Fruit fly (Drosophila melanogaster) whole organism, adult: ENCODE measurements around the gene H.

Experiments
- CG11617 ChIP-seq: fragments of 200-800 bp; sonication (Bioruptor generic); optimal IDR thresholded peaks from 2 replicates; lab custom pipeline; 2017; ENCODE audit warnings: mild to moderate bottlenecking, missing biosample characterization, missing genetic modification reagents, missing genetic modification characterization
- CG12768 ChIP-seq: fragments of 200-800 bp; sonication (Bioruptor generic); optimal IDR thresholded peaks from 2 replicates; lab custom pipeline; 2017; ENCODE audit warnings: missing biosample characterization, missing genetic modification characterization, mild to moderate bottlenecking, moderate library complexity, missing genetic modification reagents
- CG14711 ChIP-seq: fragments of 200-800 bp; sonication (Bioruptor generic); optimal IDR thresholded peaks from 2 replicates; lab custom pipeline; 2018; ENCODE audit warnings: missing biosample characterization, mild to moderate bottlenecking, missing genetic modification characterization, moderate library complexity
- CG1620 ChIP-seq: fragments of 200-800 bp; sonication (Bioruptor generic); optimal IDR thresholded peaks from 2 replicates; lab custom pipeline; 2016; ENCODE audit warnings: missing biosample characterization, missing genetic modification characterization
- CG33017 ChIP-seq: fragments of 200-800 bp; sonication (Bioruptor generic); optimal IDR thresholded peaks from 2 replicates; lab custom pipeline; 2018; ENCODE audit warnings: missing biosample characterization, mild to moderate bottlenecking, missing genetic modification characterization, moderate library complexity
- CG5204 ChIP-seq: fragments of 200-800 bp; sonication (Bioruptor generic); optimal IDR thresholded peaks from 2 replicates; lab custom pipeline; 2016; ENCODE audit warnings: missing biosample characterization, missing genetic modification characterization
- CG7045 ChIP-seq: fragments of 200-800 bp; sonication (Bioruptor generic); optimal IDR thresholded peaks from 2 replicates; lab custom pipeline; 2017; ENCODE audit warnings: missing biosample characterization, mild to moderate bottlenecking, missing genetic modification characterization
- CG7101 ChIP-seq: fragments of 200-800 bp; sonication (Bioruptor generic); optimal IDR thresholded peaks from 2 replicates; lab custom pipeline; 2018; ENCODE audit warnings: missing biosample characterization, mild to moderate bottlenecking, missing genetic modification characterization, moderate library complexity
- Clk ChIP-seq: fragments of 200-800 bp; sonication (Bioruptor generic); optimal IDR thresholded peaks from 2 replicates; lab custom pipeline; 2017; ENCODE audit warnings: missing biosample characterization, missing genetic modification characterization
- Crg-1 ChIP-seq: fragments of 200-800 bp; sonication (Bioruptor generic); optimal IDR thresholded peaks from 2 replicates; lab custom pipeline; 2016; ENCODE audit warnings: missing biosample characterization, missing genetic modification characterization
- Hr96 ChIP-seq: fragments of 200-800 bp; sonication (Bioruptor generic); optimal IDR thresholded peaks from 2 replicates; lab custom pipeline; 2016; ENCODE audit warnings: missing biosample characterization, missing genetic modification characterization
- Mnt ChIP-seq: fragments of 200-800 bp; sonication (Bioruptor generic); optimal IDR thresholded peaks from 2 replicates; lab custom pipeline; 2016; ENCODE audit warnings: missing biosample characterization, mild to moderate bottlenecking, missing genetic modification characterization
- bab1 ChIP-seq: fragments of 200-800 bp; sonication (Bioruptor generic); optimal IDR thresholded peaks from 3 replicates; lab custom pipeline; 2019; ENCODE audit warnings: missing biosample characterization, mild to moderate bottlenecking, missing genetic modification characterization, moderate library complexity
- cic ChIP-seq: fragments of 200-800 bp; sonication (Bioruptor generic); optimal IDR thresholded peaks from 2 replicates; lab custom pipeline; 2017; ENCODE audit warnings: missing biosample characterization, mild to moderate bottlenecking, missing genetic modification characterization, moderate library complexity
- cnc ChIP-seq, 2 experiments: fragments of >200 bp; optimal IDR thresholded peaks; 2 replicates each; lab custom pipeline; 2017
- kay ChIP-seq: fragments of 200-800 bp; sonication (Bioruptor generic); peaks from one replicate; lab custom pipeline; 2016; ENCODE audit warnings: missing biosample characterization, missing genetic modification characterization, borderline replicate concordance
- ovo ChIP-seq: fragments of 200-800 bp; sonication (Bioruptor generic); optimal IDR thresholded peaks from 2 replicates; lab custom pipeline; 2016; ENCODE audit warnings: missing biosample characterization, missing genetic modification characterization
- pad ChIP-seq: fragments of 200-800 bp; sonication (Bioruptor generic); optimal IDR thresholded peaks from 3 replicates; lab custom pipeline; 2017; ENCODE audit warnings: missing biosample characterization, missing genetic modification characterization, mild to moderate bottlenecking, moderate library complexity, missing genetic modification reagents
- tj ChIP-seq: fragments of 200-800 bp; sonication (Bioruptor generic); optimal IDR thresholded peaks from 3 replicates; lab custom pipeline; 2017; ENCODE audit warnings: missing biosample characterization, mild to moderate bottlenecking, missing genetic modification characterization, moderate library complexity
- toe ChIP-seq: fragments of 200-800 bp; sonication (Bioruptor generic); optimal IDR thresholded peaks from 2 replicates; lab custom pipeline; 2016; ENCODE audit warnings: missing biosample characterization, missing genetic modification characterization

H gene

dm6 chr3R:20659804-20660203 lies 38.1 kb downstream of the H start, which contains the start of gene Nep4:
Nep4 (minus strand) TSS chr3R:20659904.
- no peak for TF ChIP-seq tj (GFP tag; lab: Kevin White, UChicago)
- no peak for TF ChIP-seq Clk (GFP tag; lab: Kevin White, UChicago)
- TF ChIP-seq Crg-1 (GFP tag; lab: Kevin White, UChicago): no peak
- no peak for TF ChIP-seq pad (GFP tag; lab: Kevin White, UChicago)
- no peak for TF ChIP-seq CG12768 (GFP tag; lab: Kevin White, UChicago)
- no peak for TF ChIP-seq bab1 (GFP tag; lab: Kevin White, UChicago)
- no peak for TF ChIP-seq CG7045 (GFP tag; lab: Kevin White, UChicago)
- no peak for TF ChIP-seq CG33017
- TF ChIP-seq CG7101 (tag; lab: Kevin White, UChicago): no peak
- TF ChIP-seq ovo (GFP tag; lab: Kevin White, UChicago): no peak
- TF ChIP-seq cnc (optimal IDR thresholded peaks at IDR 0.05; lab: Kevin White, UChicago): no peak
- no peak for TF ChIP-seq CG1620 (GFP tag; lab: Kevin White, UChicago)
- no peak for TF ChIP-seq kay (GFP tag; lab: Kevin White, UChicago)

DNA sequence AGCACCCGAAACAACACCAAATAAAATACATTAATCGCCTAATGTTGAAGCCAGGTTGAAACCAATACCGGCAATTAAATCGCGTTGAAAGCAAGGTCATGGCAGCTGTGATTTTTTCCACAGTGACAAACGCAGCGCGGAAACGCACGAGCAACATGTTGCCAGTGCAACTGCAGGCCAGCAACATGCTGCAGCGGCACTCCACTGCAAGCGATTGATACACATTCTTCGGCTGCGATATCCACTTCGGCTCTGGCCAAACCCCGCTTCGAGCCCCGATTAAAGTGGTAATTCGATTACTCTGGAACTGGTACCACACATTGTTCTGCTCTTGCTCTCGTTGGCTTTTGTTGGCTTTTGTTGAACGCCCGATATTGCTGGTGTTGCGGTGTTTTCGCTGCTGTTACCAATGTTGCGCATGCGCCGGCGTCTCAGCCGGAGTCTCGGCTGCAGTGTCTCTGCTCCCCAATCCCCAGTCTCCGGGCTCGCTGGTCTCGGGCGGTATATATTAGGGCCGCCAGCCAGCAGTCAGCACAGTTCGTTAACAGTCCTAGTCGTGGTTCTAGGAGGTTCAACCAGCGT lies 47.4 kb downstream of the H start, which contains the start of gene Cpr92F:
Cpr92F (plus strand) TSS at position 532 of the 582 bp plus-strand sequence.
- no peak for TF ChIP-seq CG1620 (GFP tag; lab: Kevin White, UChicago)
- TF ChIP-seq CG12768 (GFP tag; lab: Kevin White, UChicago): no peak
- TF ChIP-seq ovo (GFP tag; lab: Kevin White, UChicago): no peak
- TF ChIP-seq CG5204 (GFP tag; lab: Kevin White, UChicago): no peak
- TF ChIP-seq pad (GFP tag; lab: Kevin White, UChicago): no peak
- no peak for TF ChIP-seq CG7101 (tag; lab: Kevin White, UChicago)
- no peak for TF ChIP-seq Mnt
- TF ChIP-seq cic: no peak
- TF ChIP-seq CG14711 (tag; lab: Kevin White, UChicago): no peak
- TF ChIP-seq kay (GFP tag; lab: Kevin White, UChicago): no peak
- no peak for TF ChIP-seq CG11617 (GFP tag; lab: Kevin White, UChicago)
- no peak for TF ChIP-seq Hr96 (GFP tag; lab: Kevin White, UChicago)
- TF ChIP-seq cnc (optimal IDR thresholded peaks at IDR 0.05; lab: Kevin White, UChicago): no peak
- no peak for TF ChIP-seq CG7045 (GFP tag; lab: Kevin White, UChicago)

dm6 chr3R:20675772-20676171 lies 54.0 kb downstream of the H start:
- no peak for TF ChIP-seq pad (GFP tag; lab: Kevin White, UChicago)
- TF ChIP-seq CG33017: no peak
- no peak for TF ChIP-seq CG7101 (tag; lab: Kevin White, UChicago)
- TF ChIP-seq Hr96 (GFP tag; lab: Kevin White, UChicago): no peak
- no peak for TF ChIP-seq CG14711 (tag; lab: Kevin White, UChicago)
- TF ChIP-seq CG11617 (GFP tag; lab: Kevin White, UChicago): no peak
- TF ChIP-seq CG5204 (GFP tag; lab: Kevin White, UChicago): no peak
- no peak for TF ChIP-seq bab1 (GFP tag; lab: Kevin White, UChicago)
- TF ChIP-seq tj (GFP tag; lab: Kevin White, UChicago): no peak
- TF ChIP-seq cnc (optimal IDR thresholded peaks at IDR 0.05; lab: Kevin White, UChicago): no peak
- no peak for TF ChIP-seq Mnt
- TF ChIP-seq Crg-1 (GFP tag; lab: Kevin White, UChicago): no peak
- no peak for TF ChIP-seq Clk (GFP tag; lab: Kevin White, UChicago)
- no peak for TF ChIP-seq CG12768 (GFP tag; lab: Kevin White, UChicago)
- TF ChIP-seq CG7045 (GFP tag; lab: Kevin White, UChicago): no peak
- no peak for TF ChIP-seq kay (GFP tag; lab: Kevin White, UChicago)
- TF ChIP-seq ovo (GFP tag; lab: Kevin White, UChicago): no peak
- TF ChIP-seq toe (GFP tag; lab: Kevin White, UChicago): no peak

- no peak for TF ChIP-seq CG7101 (tag; lab: Kevin White, UChicago)
- TF ChIP-seq cnc (optimal IDR thresholded peaks at IDR 0.05; lab: Kevin White, UChicago): no peak
- no peak for TF ChIP-seq bab1 (GFP tag; lab: Kevin White, UChicago)
- TF ChIP-seq CG11617 (GFP tag; lab: Kevin White, UChicago): no peak
- no peak for TF ChIP-seq CG33017
- no peak for TF ChIP-seq CG7045 (GFP tag; lab: Kevin White, UChicago)
- TF ChIP-seq CG5204 (GFP tag; lab: Kevin White, UChicago): no peak
- no peak for TF ChIP-seq Hr96 (GFP tag; lab: Kevin White, UChicago)
- no peak for TF ChIP-seq pad (GFP tag; lab: Kevin White, UChicago)
- no peak for TF ChIP-seq CG1620 (GFP tag; lab: Kevin White, UChicago)
- TF ChIP-seq Mnt: no peak
- no peak for TF ChIP-seq Clk (GFP tag; lab: Kevin White, UChicago)
- no peak for TF ChIP-seq kay (GFP tag; lab: Kevin White, UChicago)
- TF ChIP-seq tj (GFP tag; lab: Kevin White, UChicago): no peak
- no peak for TF ChIP-seq CG12768 (GFP tag; lab: Kevin White, UChicago)
- no peak for TF ChIP-seq toe (GFP tag; lab: Kevin White, UChicago)
Observed at dm6 chr3R:20677251-20677650, 55.5 kb downstream of the H start, which contains the start of gene CG4000. CG4000 (minus strand) TSS chr3R:20677351.
